Fruit fly (Drosophila melanogaster) whole organism, embryonic: ENCODE measurements around the gene Elo68alpha.
A peak's percentile ranks its signal among the peaks of the same experiment; 100 is the strongest.

ENCODE experiments used
- Adf1 ChIP-seq: fragments of 200-800 bp; sonication (Bioruptor generic); IDR thresholded peaks from 2 replicates; pipeline ENCODE4 v1.3.6; 2022; ENCODE audit warnings: missing biosample characterization, missing genetic modification characterization
- Bteb2 ChIP-seq: fragments of 200-800 bp; sonication (Bioruptor generic); optimal IDR thresholded peaks from 2 replicates; lab custom pipeline; 2016; ENCODE audit warnings: missing biosample characterization, missing genetic modification characterization
- CG10147 ChIP-seq: fragments of 200-800 bp; sonication (Bioruptor generic); optimal IDR thresholded peaks from 2 replicates; lab custom pipeline; 2019; ENCODE audit warnings: missing biosample characterization, mild to moderate bottlenecking, missing genetic modification characterization, moderate library complexity
- CG10209 ChIP-seq: fragments of 200-800 bp; sonication (Bioruptor generic); optimal IDR thresholded peaks from 3 replicates; lab custom pipeline; 2017; ENCODE audit warnings: missing biosample characterization, mild to moderate bottlenecking, missing genetic modification characterization, missing genetic modification reagents
- CG1529 ChIP-seq: fragments of 200-800 bp; sonication (Bioruptor generic); optimal IDR thresholded peaks from 3 replicates; lab custom pipeline; 2018; ENCODE audit warnings: missing biosample characterization, missing genetic modification characterization
- CG1602 ChIP-seq: fragments of 200-800 bp; sonication (Bioruptor generic); optimal IDR thresholded peaks from 3 replicates; lab custom pipeline; 2016; ENCODE audit warnings: missing biosample characterization, missing genetic modification characterization
- CG16813 ChIP-seq: fragments of 200-800 bp; sonication (Bioruptor generic); IDR thresholded peaks from 3 replicates; pipeline ENCODE4 v1.3.6; 2022; ENCODE audit warnings: missing biosample characterization, missing genetic modification characterization; ENCODE audit not compliant: partially characterized antibody
- CG18619 ChIP-seq: fragments of 200-800 bp; sonication (Bioruptor generic); optimal IDR thresholded peaks from 3 replicates; lab custom pipeline; 2017; ENCODE audit warnings: missing biosample characterization, mild to moderate bottlenecking, missing genetic modification characterization
- CG2199 ChIP-seq: fragments of 200-800 bp; sonication (Bioruptor generic); IDR thresholded peaks from 3 replicates; pipeline ENCODE4 v1.3.6; 2022; ENCODE audit warnings: missing biosample characterization, missing genetic modification characterization
- CG2875 ChIP-seq: fragments of 200-800 bp; sonication (Bioruptor generic); optimal IDR thresholded peaks from 2 replicates; lab custom pipeline; 2017; ENCODE audit warnings: missing biosample characterization, mild to moderate bottlenecking, missing genetic modification characterization, missing genetic modification reagents
- CG3407 ChIP-seq: fragments of 200-800 bp; sonication (Bioruptor generic); optimal IDR thresholded peaks from 2 replicates; lab custom pipeline; 2018; ENCODE audit warnings: missing biosample characterization, mild to moderate bottlenecking, missing genetic modification characterization
- CG3995 ChIP-seq: fragments of 200-800 bp; sonication (Bioruptor generic); optimal IDR thresholded peaks from 3 replicates; lab custom pipeline; 2016; ENCODE audit warnings: missing biosample characterization, missing genetic modification characterization
- CG42726 ChIP-seq: fragments of 200-800 bp; sonication (Bioruptor generic); IDR thresholded peaks from 2 replicates; pipeline ENCODE4 v1.3.6; 2022; ENCODE audit warnings: missing biosample characterization, missing genetic modification characterization; ENCODE audit not compliant: partially characterized antibody
- CG4282 ChIP-seq: fragments of 200-800 bp; sonication (Bioruptor generic); optimal IDR thresholded peaks from 2 replicates; lab custom pipeline; 2016; ENCODE audit warnings: missing biosample characterization, missing genetic modification characterization
- CG43689 ChIP-seq: fragments of 200-800 bp; sonication (Bioruptor generic); IDR thresholded peaks from 2 replicates; pipeline ENCODE4 v1.3.6; 2022; ENCODE audit warnings: missing biosample characterization, missing genetic modification characterization
- CG8089 ChIP-seq: fragments of 200-800 bp; sonication (Bioruptor generic); optimal IDR thresholded peaks from 3 replicates; lab custom pipeline; 2016; ENCODE audit warnings: missing biosample characterization, missing genetic modification characterization
- CG8944 ChIP-seq: fragments of 200-800 bp; sonication (Bioruptor generic); optimal IDR thresholded peaks from 3 replicates; lab custom pipeline; 2016; ENCODE audit warnings: missing biosample characterization, missing genetic modification characterization
- CG9727 ChIP-seq: fragments of 200-800 bp; sonication (Bioruptor generic); optimal IDR thresholded peaks from 3 replicates; lab custom pipeline; 2017; ENCODE audit warnings: missing biosample characterization, mild to moderate bottlenecking, missing genetic modification characterization
- CkIIα-i1 ChIP-seq: fragments of 200-800 bp; sonication (Bioruptor generic); IDR thresholded peaks from 2 replicates; pipeline ENCODE4 v1.3.6; 2022; ENCODE audit warnings: missing biosample characterization, missing genetic modification characterization
- D19A ChIP-seq: fragments of 200-800 bp; optimal IDR thresholded peaks from 3 replicates; lab custom pipeline; 2019; ENCODE audit warnings: missing biosample characterization, mild to moderate bottlenecking, missing genetic modification characterization, moderate library complexity
- Dfd ChIP-seq, 2 experiments: fragments of >200 bp; optimal IDR thresholded peaks; 2 replicates each; lab custom pipeline; 2017; ENCODE audit warnings: missing biosample characterization in 2 of 2, missing genetic modification characterization in 2 of 2
- Dip3 ChIP-seq: fragments of 200-800 bp; sonication (Bioruptor generic); optimal IDR thresholded peaks from 3 replicates; lab custom pipeline; 2016; ENCODE audit warnings: missing biosample characterization, missing genetic modification characterization
- Dll ChIP-seq: fragments of 200-800 bp; sonication (Bioruptor generic); IDR thresholded peaks from 4 replicates; pipeline ENCODE4 v1.3.6; 2022; ENCODE audit warnings: missing biosample characterization, missing genetic modification characterization; ENCODE audit not compliant: partially characterized antibody
- Hmr ChIP-seq: fragments of 200-800 bp; sonication (Bioruptor generic); optimal IDR thresholded peaks from 3 replicates; lab custom pipeline; 2017; ENCODE audit warnings: mild to moderate bottlenecking, missing biosample characterization, missing genetic modification reagents, missing genetic modification characterization
- Hsf ChIP-seq: fragments of 200-800 bp; sonication (Bioruptor generic); optimal IDR thresholded peaks from 3 replicates; lab custom pipeline; 2016; ENCODE audit warnings: missing biosample characterization, missing genetic modification characterization
- Med ChIP-seq: fragments of 200-800 bp; sonication (Bioruptor generic); peaks from one replicate; lab custom pipeline; 2016; ENCODE audit warnings: missing biosample characterization, missing genetic modification characterization, mild to moderate bottlenecking, inconsistent platforms, moderate library complexity
- Rx ChIP-seq: fragments of 200-800 bp; sonication (Bioruptor generic); IDR thresholded peaks from 2 replicates; pipeline ENCODE4 v1.3.6; 2022; ENCODE audit warnings: missing biosample characterization, missing genetic modification characterization
- ara ChIP-seq: fragments of 200-800 bp; sonication (Bioruptor generic); IDR thresholded peaks from 2 replicates; pipeline ENCODE4 v1.3.6; 2022; ENCODE audit warnings: missing biosample characterization, missing genetic modification characterization
- bowl ChIP-seq: fragments of 200-800 bp; sonication (Bioruptor generic); IDR thresholded peaks from 2 replicates; pipeline ENCODE4 v1.3.6; 2022; ENCODE audit warnings: missing biosample characterization, missing genetic modification characterization
- cas ChIP-seq: fragments of 200-800 bp; sonication (Bioruptor generic); IDR thresholded peaks from 2 replicates; pipeline ENCODE4 v1.3.6; 2022; ENCODE audit warnings: missing biosample characterization, missing genetic modification characterization
- chn ChIP-seq: fragments of 200-800 bp; sonication (Bioruptor generic); optimal IDR thresholded peaks from 2 replicates; lab custom pipeline; 2016; ENCODE audit warnings: missing biosample characterization, missing genetic modification characterization
- dan ChIP-seq: fragments of 200-800 bp; sonication (Bioruptor generic); IDR thresholded peaks from 2 replicates; pipeline ENCODE4 v1.3.6; 2022; ENCODE audit warnings: missing biosample characterization, missing genetic modification characterization
- disco-r ChIP-seq: fragments of 200-800 bp; sonication (Bioruptor generic); optimal IDR thresholded peaks from 2 replicates; lab custom pipeline; 2016; ENCODE audit warnings: missing biosample characterization, missing genetic modification characterization
- esg ChIP-seq: fragments of 200-800 bp; sonication (Bioruptor generic); conservative IDR thresholded peaks from 2 replicates; pipeline ENCODE4 v1.3.6; 2022; ENCODE audit warnings: missing biosample characterization, missing genetic modification characterization
- ewg ChIP-seq: fragments of 200-800 bp; sonication (Bioruptor generic); optimal IDR thresholded peaks from 3 replicates; lab custom pipeline; 2017; ENCODE audit warnings: mild to moderate bottlenecking, missing biosample characterization, missing genetic modification reagents, missing genetic modification characterization
- fru ChIP-seq: fragments of >200 bp; optimal IDR thresholded peaks from 2 replicates; lab custom pipeline; 2017
- ham ChIP-seq: fragments of 200-800 bp; sonication (Bioruptor generic); IDR thresholded peaks from 2 replicates; pipeline ENCODE4 v1.3.6; 2022; ENCODE audit warnings: missing biosample characterization, missing genetic modification characterization
- jing ChIP-seq: fragments of 200-800 bp; sonication (Bioruptor generic); optimal IDR thresholded peaks from 2 replicates; lab custom pipeline; 2018; ENCODE audit warnings: missing biosample characterization, mild to moderate bottlenecking, missing genetic modification characterization
- jumu ChIP-seq: fragments of 200-800 bp; sonication (Bioruptor generic); optimal IDR thresholded peaks from 3 replicates; lab custom pipeline; 2016; ENCODE audit warnings: missing biosample characterization, missing genetic modification characterization
- lov ChIP-seq, 2 experiments: fragments of 200-800 bp in 1 of 2; fragments of >200 bp in 1 of 2; sonication (Bioruptor generic) in 1 of 2; IDR thresholded peaks in 1 of 2; optimal IDR thresholded peaks in 1 of 2; 2 replicates in 1 of 2; 3 replicates in 1 of 2; pipeline versions ENCODE4 v1.3.6 to Lab custom; 2017 to 2022; ENCODE audit warnings: missing biosample characterization in 1 of 2, missing genetic modification characterization in 1 of 2
- mam ChIP-seq: fragments of 200-800 bp; sonication (Bioruptor generic); optimal IDR thresholded peaks from 3 replicates; lab custom pipeline; 2016; ENCODE audit warnings: missing biosample characterization, missing genetic modification characterization
- pan ChIP-seq, 4 experiments: fragments of >200 bp in 3 of 4; fragments of 200-800 bp in 1 of 4; sonication (Bioruptor generic) in 1 of 4; optimal IDR thresholded peaks in 3 of 4; IDR thresholded peaks in 1 of 4; 2 replicates each; pipeline versions ENCODE4 v1.3.6 to Lab custom; 2017 to 2022; ENCODE audit warnings: missing biosample characterization in 2 of 4, missing genetic modification characterization in 2 of 4, mixed read lengths in 1 of 4
- sc ChIP-seq, 3 experiments: fragments of >200 bp in 2 of 3; fragments of 200-800 bp in 1 of 3; sonication (Bioruptor generic) in 1 of 3; optimal IDR thresholded peaks; 2 replicates in 2 of 3; 3 replicates in 1 of 3; lab custom pipeline; 2017; ENCODE audit warnings: mild to moderate bottlenecking in 1 of 3, missing biosample characterization in 1 of 3, missing genetic modification characterization in 1 of 3, missing genetic modification reagents in 1 of 3
- so ChIP-seq: fragments of 200-800 bp; sonication (Bioruptor generic); IDR thresholded peaks from 3 replicates; pipeline ENCODE4 v1.3.6; 2022; ENCODE audit warnings: missing biosample characterization, missing genetic modification characterization
- sob ChIP-seq: fragments of 200-800 bp; sonication (Bioruptor generic); IDR thresholded peaks from 2 replicates; pipeline ENCODE4 v1.3.6; 2022; ENCODE audit warnings: missing biosample characterization, missing genetic modification characterization
- toy ChIP-seq: fragments of 200-800 bp; sonication (Bioruptor generic); IDR thresholded peaks from 2 replicates; pipeline ENCODE4 v1.3.6; 2022; ENCODE audit warnings: missing biosample characterization, missing genetic modification characterization
- trem ChIP-seq: fragments of 200-800 bp; optimal IDR thresholded peaks from 3 replicates; lab custom pipeline; 2019; ENCODE audit warnings: missing biosample characterization, mild to moderate bottlenecking, missing genetic modification characterization, moderate library complexity
- vfl ChIP-seq: fragments of 200-800 bp; sonication (Bioruptor generic); optimal IDR thresholded peaks from 2 replicates; lab custom pipeline; 2016; ENCODE audit warnings: missing biosample characterization, missing genetic modification characterization
- vnd ChIP-seq: fragments of 200-800 bp; sonication (Bioruptor generic); IDR thresholded peaks from 3 replicates; pipeline ENCODE4 v1.3.6; 2022; ENCODE audit warnings: missing biosample characterization, missing genetic modification characterization; ENCODE audit not compliant: partially characterized antibody
- zf30C ChIP-seq: fragments of 200-800 bp; sonication (Bioruptor generic); optimal IDR thresholded peaks from 3 replicates; lab custom pipeline; 2018; ENCODE audit warnings: missing biosample characterization, mild to moderate bottlenecking, missing genetic modification characterization

Gene Elo68alpha

dm6 chr3L:11123088-11123487 is 20.3 kb upstream of the Elo68alpha start, which contains the start of the genes Ufd1 and NaPi-III (continued):
- TF ChIP-seq sc (optimal IDR thresholded peaks at IDR 0.05; lab: Kevin White, UChicago) (no peak), sc (GFP tag; optimal IDR thresholded peaks at IDR 0.05; lab: Kevin White, UChicago) (no peak), CG1602 (GFP tag; lab: Kevin White, UChicago) (no peak), CG8089 (GFP tag; lab: Kevin White, UChicago) (peak; percentile 50), esg (no peak), sob (GFP tag; lab: Robert Waterston, UW) (peak; percentile 68), lov (optimal IDR thresholded peaks at IDR 0.05; lab: Kevin White, UChicago) (no peak), lov (GFP tag; IDR thresholded peaks at IDR 0.05; lab: Robert Waterston, UW) (peak; percentile 49; the same call in 1 of the 3 replicates), CG10209 (GFP tag; lab: Kevin White, UChicago) (no peak), dan (GFP tag; lab: Robert Waterston, UW) (no peak), CG2199 (no peak), toy (GFP tag; lab: Robert Waterston, UW) (no peak), CkIIα-i1 (GFP tag; lab: Robert Waterston, UW) (no peak), Med (peak; percentile 92), CG1529 (GFP tag; lab: Kevin White, UChicago) (no peak), CG8944 (GFP tag; lab: Kevin White, UChicago) (peak; percentile 36), pan (optimal IDR thresholded peaks at IDR 0.05; lab: Kevin White, UChicago) (no peak), pan (GFP tag; optimal IDR thresholded peaks at IDR 0.05 in 1 of 2, IDR thresholded peaks at IDR 0.05 in 1 of 2) (no peak), CG3995 (GFP tag; lab: Kevin White, UChicago) (peak; percentile 26), trem (tag; lab: Kevin White, UChicago) (peak; percentile 86), Dfd (GFP tag; optimal IDR thresholded peaks at IDR 0.05; lab: Kevin White, UChicago) (no peak), ewg (GFP tag; lab: Kevin White, UChicago) (peak; percentile 79), Bteb2 (GFP tag; lab: Kevin White, UChicago) (no peak), cas (GFP tag; lab: Robert Waterston, UW) (no peak), Rx (GFP tag; lab: Robert Waterston, UW) (no peak), jing (GFP tag; lab: Kevin White, UChicago) (no peak), Adf1 (GFP tag; lab: Robert Waterston, UW) (0 out of 2 replicates have a peak, but pooled peaks have one; percentile 11), so (GFP tag; lab: Robert Waterston, UW) (0 out of 3 replicates have a peak, but pooled peaks have one; percentile 52), Hsf (GFP tag; lab: Kevin White, UChicago) (peak; percentile 34), fru (no peak), ara (GFP tag; lab: Robert Waterston, UW) (no peak), zf30C (GFP tag; lab: Kevin White, UChicago) (peak; percentile 26), jumu (GFP tag; lab: Kevin White, UChicago) (peak; percentile 79), chn (GFP tag; lab: Kevin White, UChicago) (peak; percentile 40), CG42726 (peak; percentile 90), CG3407 (GFP tag; lab: Kevin White, UChicago) (no peak), mam (GFP tag; lab: Kevin White, UChicago) (peak; percentile 56), Dip3 (GFP tag; lab: Kevin White, UChicago) (no peak), Hmr (GFP tag; lab: Kevin White, UChicago) (peak; percentile 90), CG16813 (GFP tag; lab: Robert Waterston, UW) (peak; percentile 84), CG9727 (no peak), CG10147 (GFP tag; lab: Kevin White, UChicago) (no peak), vfl (GFP tag; lab: Kevin White, UChicago) (peak; percentile 38), vnd (GFP tag; lab: Robert Waterston, UW) (peak; percentile 61; the same call in 2 of the 3 replicates), CG18619 (GFP tag; lab: Kevin White, UChicago) (no peak), D19A (tag; lab: Kevin White, UChicago) (no peak), Dll (GFP tag; lab: Robert Waterston, UW) (peak; percentile 85), disco-r (GFP tag; lab: Kevin White, UChicago) (no peak), ham (no peak), CG43689 (GFP tag; lab: Robert Waterston, UW) (no peak), CG4282 (peak; percentile 36), bowl (GFP tag; lab: Robert Waterston, UW) (no peak), CG2875 (GFP tag; lab: Kevin White, UChicago) (no peak)
